Worm (Caenorhabditis elegans) whole organism, young adult: ENCODE data around the gene scrm-7.

ENCODE experiments used
- B0019.2 ChIP-seq: fragments of 200-800 bp; sonication (Bioruptor generic); conservative IDR thresholded peaks from 2 replicates; pipeline ENCODE4 v1.3.6; 2022; ENCODE audit warnings: missing genetic modification reagents, missing genetic modification characterization, missing compliant biosample characterization
- D2030.7 ChIP-seq: fragments of 200-800 bp; sonication (Bioruptor generic); IDR thresholded peaks from 2 replicates; pipeline ENCODE4 v1.3.6; 2022; ENCODE audit warnings: missing genetic modification reagents, missing genetic modification characterization, missing compliant biosample characterization
- F22D6.2 ChIP-seq: sonication (generic microtip); optimal IDR thresholded peaks from 2 replicates; lab custom pipeline; 2016; ENCODE audit warnings: mild to moderate bottlenecking, missing genetic modification characterization, missing compliant biosample characterization
- F33H1.4 ChIP-seq: fragments of 200-800 bp; sonication (Bioruptor generic); IDR thresholded peaks from 2 replicates; pipeline ENCODE4 v1.3.6; 2022; ENCODE audit warnings: missing genetic modification reagents, missing genetic modification characterization, missing compliant biosample characterization
- K11D2.4 ChIP-seq: fragments of 200-800 bp; sonication (Bioruptor generic); IDR thresholded peaks from 2 replicates; pipeline ENCODE4 v1.3.6; 2022; ENCODE audit warnings: missing genetic modification reagents, missing genetic modification characterization, missing compliant biosample characterization
- Y56A3A.18 ChIP-seq: fragments of 200-800 bp; sonication (Bioruptor generic); IDR thresholded peaks from 2 replicates; pipeline ENCODE4 v1.3.6; 2022; ENCODE audit warnings: missing genetic modification reagents, missing genetic modification characterization, missing compliant biosample characterization
- aptf-3 ChIP-seq: fragments of 200-800 bp; sonication (Bioruptor generic); IDR thresholded peaks from 2 replicates; pipeline ENCODE4 v1.3.6; 2022; ENCODE audit warnings: missing genetic modification characterization, missing compliant biosample characterization
- atf-7 ChIP-seq: sonication (generic microtip); optimal IDR thresholded peaks from 2 replicates; lab custom pipeline; 2017; ENCODE audit warnings: mild to moderate bottlenecking, missing genetic modification characterization, missing compliant biosample characterization
- ceh-100 ChIP-seq: fragments of 200-800 bp; sonication (Bioruptor generic); IDR thresholded peaks from 2 replicates; pipeline ENCODE4 v1.3.6; 2022; ENCODE audit warnings: missing genetic modification reagents, missing genetic modification characterization, missing compliant biosample characterization
- ceh-27 ChIP-seq: fragments of 200-800 bp; sonication (Bioruptor generic); optimal IDR thresholded peaks from 2 replicates; lab custom pipeline; 2018; ENCODE audit warnings: mild to moderate bottlenecking, missing genetic modification characterization, moderate library complexity, missing compliant biosample characterization
- ceh-40 ChIP-seq: fragments of 200-800 bp; sonication (Bioruptor generic); IDR thresholded peaks from 2 replicates; pipeline ENCODE4 v1.3.6; 2022; ENCODE audit warnings: missing genetic modification characterization, missing compliant biosample characterization
- ceh-79 ChIP-seq: sonication (generic microtip); optimal IDR thresholded peaks from 2 replicates; lab custom pipeline; 2017; ENCODE audit warnings: mild to moderate bottlenecking, missing genetic modification characterization, missing compliant biosample characterization
- die-1 ChIP-seq: sonication (generic microtip); optimal IDR thresholded peaks from 2 replicates; lab custom pipeline; 2016; ENCODE audit warnings: missing genotype, mild to moderate bottlenecking, missing genetic modification characterization, missing compliant biosample characterization
- efl-1 ChIP-seq: fragments of 150-350 bp; optimal IDR thresholded peaks from 2 replicates; lab custom pipeline; 2014; ENCODE audit warnings: missing biosample characterization, missing genetic modification reagents, missing genetic modification characterization
- egl-18 ChIP-seq: fragments of 200-800 bp; sonication (Bioruptor generic); IDR thresholded peaks from 2 replicates; pipeline ENCODE4 v1.3.6; 2022; ENCODE audit warnings: missing genetic modification reagents, missing genetic modification characterization, missing compliant biosample characterization
- egrh-3 ChIP-seq: fragments of 200-800 bp; sonication (Bioruptor generic); IDR thresholded peaks from 2 replicates; pipeline ENCODE4 v1.3.6; 2022; ENCODE audit warnings: missing genetic modification reagents, missing genetic modification characterization, missing compliant biosample characterization
- fkh-3 ChIP-seq: sonication (generic microtip); optimal IDR thresholded peaks from 2 replicates; lab custom pipeline; 2016; ENCODE audit warnings: mild to moderate bottlenecking, missing genetic modification characterization, missing compliant biosample characterization
- lin-26 ChIP-seq: fragments of 200-800 bp; sonication (Bioruptor generic); IDR thresholded peaks from 2 replicates; pipeline ENCODE4 v1.3.6; 2022; ENCODE audit warnings: missing genetic modification reagents, missing genetic modification characterization, missing compliant biosample characterization
- lir-1 ChIP-seq: fragments of 200-800 bp; sonication (Bioruptor generic); conservative IDR thresholded peaks from 2 replicates; pipeline ENCODE4 v1.3.6; 2022; ENCODE audit warnings: missing genetic modification reagents, missing genetic modification characterization, missing compliant biosample characterization
- mel-28 ChIP-seq: sonication (generic microtip); optimal IDR thresholded peaks from 2 replicates; lab custom pipeline; 2016; ENCODE audit warnings: borderline replicate concordance, mild to moderate bottlenecking, missing genetic modification characterization, missing compliant biosample characterization
- nhr-179 ChIP-seq: sonication (generic microtip); optimal IDR thresholded peaks from 2 replicates; lab custom pipeline; 2016; ENCODE audit warnings: mild to moderate bottlenecking, missing genetic modification characterization, missing compliant biosample characterization
- nhr-90 ChIP-seq: sonication (generic microtip); optimal IDR thresholded peaks from 2 replicates; lab custom pipeline; 2016; ENCODE audit warnings: missing genotype, mild to moderate bottlenecking, missing genetic modification characterization, missing compliant biosample characterization
- rcor-1 ChIP-seq: fragments of 200-800 bp; sonication (Bioruptor generic); IDR thresholded peaks from 2 replicates; pipeline ENCODE4 v1.3.6; 2022; ENCODE audit warnings: missing genetic modification reagents, missing genetic modification characterization, missing compliant biosample characterization
- rpc-1 ChIP-seq, 2 experiments: fragments of 150-350 bp in 1 of 2; sonication (generic microtip) in 1 of 2; optimal IDR thresholded peaks; 2 replicates each; lab custom pipeline; 2014 to 2018; ENCODE audit warnings: missing biosample characterization in 1 of 2, missing genetic modification characterization in 1 of 2, missing genetic modification reagents in 1 of 2, missing genotype in 1 of 2
- sdz-38 ChIP-seq: sonication (generic microtip); optimal IDR thresholded peaks from 2 replicates; lab custom pipeline; 2016; ENCODE audit warnings: missing genotype, missing genetic modification characterization, missing compliant biosample characterization
- sea-2 ChIP-seq: fragments of 200-800 bp; sonication (Bioruptor generic); IDR thresholded peaks from 2 replicates; pipeline ENCODE4 v1.3.6; 2022; ENCODE audit warnings: missing genetic modification characterization, missing compliant biosample characterization
- snpc-1.1 ChIP-seq: sonication (generic microtip); optimal IDR thresholded peaks from 2 replicates; lab custom pipeline; 2017; ENCODE audit warnings: missing genetic modification characterization, mild to moderate bottlenecking, missing compliant biosample characterization, antibody characterized with exemption, moderate library complexity, missing genotype, missing genetic modification reagents; ENCODE audit not compliant: insufficient read depth
- snpc-3.4 ChIP-seq: sonication (generic microtip); optimal IDR thresholded peaks from 2 replicates; lab custom pipeline; 2017; ENCODE audit warnings: missing genetic modification characterization, mild to moderate bottlenecking, missing compliant biosample characterization, antibody characterized with exemption, moderate library complexity, missing genotype, missing genetic modification reagents
- tlf-1 ChIP-seq: fragments of 200-800 bp; sonication (Bioruptor generic); optimal IDR thresholded peaks from 2 replicates; lab custom pipeline; 2018; ENCODE audit warnings: mild to moderate bottlenecking, missing genetic modification characterization, missing compliant biosample characterization
- zfh-2 ChIP-seq: fragments of 200-800 bp; sonication (Bioruptor generic); conservative IDR thresholded peaks from 2 replicates; pipeline ENCODE4 v1.3.6; 2022; ENCODE audit warnings: missing genetic modification reagents, missing genetic modification characterization, missing compliant biosample characterization
- ztf-22 ChIP-seq: fragments of 200-800 bp; sonication (Bioruptor generic); optimal IDR thresholded peaks from 2 replicates; lab custom pipeline; 2018; ENCODE audit warnings: mild to moderate bottlenecking, missing genetic modification characterization, moderate library complexity, missing compliant biosample characterization
- ztf-26 ChIP-seq: sonication (generic microtip); optimal IDR thresholded peaks from 2 replicates; lab custom pipeline; 2017; ENCODE audit warnings: missing genetic modification characterization, missing compliant biosample characterization

Gene scrm-7

DNA sequence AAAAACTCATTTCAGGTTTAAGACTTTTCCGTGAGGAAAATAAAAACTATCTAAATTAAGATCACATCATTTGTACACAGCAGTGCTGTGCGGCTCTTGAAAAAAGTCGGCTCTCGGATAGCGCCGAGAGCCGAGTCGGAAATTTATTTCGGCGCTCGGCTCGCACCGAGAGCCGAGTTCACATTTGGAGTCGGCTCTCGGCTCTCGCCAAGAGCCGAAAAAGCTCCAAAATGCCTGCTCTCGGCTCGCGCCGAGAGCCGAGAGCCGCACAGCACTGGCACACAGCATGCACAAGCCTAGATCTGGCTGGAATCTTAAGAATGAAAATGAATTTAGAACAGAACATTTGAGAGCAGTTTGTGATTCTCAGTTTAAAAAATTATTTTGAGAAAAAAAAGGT lies 32.6 kb downstream of the scrm-7 start:
- no peak for TF ChIP-seq aptf-3 (GFP tag; lab: Robert Waterston, UW)
- no peak for TF ChIP-seq sdz-38 (tag; lab: Kevin White, UChicago)
- no peak for TF ChIP-seq rpc-1 (optimal IDR thresholded peaks at IDR 0.05; lab: Kevin White, UChicago)
- TF ChIP-seq rpc-1 (tag; optimal IDR thresholded peaks at IDR 0.05; lab: Kevin White, UChicago), result no peak
- peak; percentile 70; the same call in 1 of the 2 replicates for TF ChIP-seq egrh-3 (GFP tag; lab: Robert Waterston, UW)
- TF ChIP-seq tlf-1 (GFP tag; lab: Kevin White, UChicago), result no peak
- TF ChIP-seq Y56A3A.18 (GFP tag; lab: Robert Waterston, UW), result no peak
- TF ChIP-seq efl-1 (GFP tag; lab: Kevin White, UChicago), result no peak
- peak; percentile 79; the same call in 1 of the 2 replicates for TF ChIP-seq zfh-2 (GFP tag; lab: Robert Waterston, UW)
- no peak for TF ChIP-seq atf-7 (tag; lab: Kevin White, UChicago)

DNA sequence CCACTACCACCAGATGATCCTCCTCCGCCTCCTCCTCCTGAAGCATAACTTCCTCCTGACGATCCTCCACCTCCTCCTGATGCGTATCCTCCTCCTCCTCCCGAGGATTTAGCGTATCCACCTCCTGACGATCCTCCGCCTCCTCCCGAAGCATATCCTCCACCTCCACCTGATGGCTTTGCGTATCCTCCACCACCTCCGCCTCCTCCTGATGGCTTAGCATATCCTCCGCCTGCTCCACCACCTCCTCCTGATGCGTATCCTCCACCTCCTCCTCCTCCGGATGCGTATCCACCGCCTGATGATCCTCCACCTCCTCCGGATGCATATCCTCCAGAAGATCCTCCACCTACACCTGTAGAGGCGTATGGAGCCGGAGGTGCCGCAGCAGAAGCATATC lies 34.7 kb downstream of the scrm-7 start:
- TF ChIP-seq ceh-27 (GFP tag; lab: Kevin White, UChicago) (no peak), F33H1.4 (GFP tag; lab: Robert Waterston, UW) (no peak), rpc-1 (optimal IDR thresholded peaks at IDR 0.05; lab: Kevin White, UChicago) (no peak), rpc-1 (tag; optimal IDR thresholded peaks at IDR 0.05; lab: Kevin White, UChicago) (no peak), die-1 (tag; lab: Kevin White, UChicago) (no peak), mel-28 (tag; lab: Kevin White, UChicago) (no peak), snpc-1.1 (no peak), nhr-179 (tag; lab: Kevin White, UChicago) (no peak), lin-26 (GFP tag; lab: Robert Waterston, UW) (0 out of 2 replicates have a peak, but pooled peaks have one; percentile 14), K11D2.4 (no peak), fkh-3 (tag; lab: Kevin White, UChicago) (no peak), zfh-2 (GFP tag; lab: Robert Waterston, UW) (peak; percentile 85), F22D6.2 (tag; lab: Kevin White, UChicago) (no peak), B0019.2 (GFP tag; lab: Robert Waterston, UW) (no peak), D2030.7 (GFP tag; lab: Robert Waterston, UW) (no peak), Y56A3A.18 (GFP tag; lab: Robert Waterston, UW) (no peak), egrh-3 (GFP tag; lab: Robert Waterston, UW) (peak; percentile 69)
- TF ChIP-seq, all 124 proteins: peak for 3

DNA sequence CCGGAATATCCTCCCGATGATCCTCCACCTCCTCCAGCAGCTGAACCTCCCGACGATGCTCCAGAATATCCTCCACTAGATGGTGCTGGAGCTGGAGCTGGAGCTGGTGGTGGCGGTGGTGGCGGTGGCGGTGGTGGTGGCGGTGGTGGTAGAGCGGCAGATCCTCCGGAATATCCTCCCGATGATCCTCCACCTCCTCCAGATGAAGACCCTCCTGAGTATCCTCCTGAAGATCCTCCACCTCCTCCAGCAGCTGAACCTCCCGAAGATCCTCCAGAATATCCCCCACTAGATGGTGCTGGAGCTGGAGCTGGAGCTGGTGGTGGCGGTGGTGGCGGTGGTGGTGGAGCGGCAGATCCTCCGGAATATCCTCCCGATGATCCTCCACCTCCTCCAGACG lies 36.1 kb downstream of the scrm-7 start:
- peak; percentile 74; the same call in 1 of the 2 replicates for TF ChIP-seq egrh-3 (GFP tag; lab: Robert Waterston, UW)

DNA sequence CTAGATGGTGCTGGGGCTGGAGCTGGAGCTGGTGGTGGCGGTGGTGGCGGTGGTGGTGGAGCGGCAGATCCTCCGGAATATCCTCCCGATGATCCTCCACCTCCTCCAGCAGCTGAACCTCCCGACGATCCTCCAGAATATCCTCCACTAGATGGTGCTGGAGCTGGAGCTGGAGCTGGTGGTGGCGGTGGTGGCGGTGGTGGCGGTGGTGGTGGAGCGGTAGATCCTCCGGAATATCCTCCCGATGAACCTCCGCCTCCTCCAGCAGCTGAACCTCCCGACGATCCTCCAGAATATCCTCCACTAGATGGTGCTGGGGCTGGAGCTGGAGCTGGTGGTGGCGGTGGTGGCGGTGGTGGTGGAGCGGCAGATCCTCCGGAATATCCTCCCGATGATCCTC lies 36.6 kb downstream of the scrm-7 start:
- peak; percentile 78; the same call in 1 of the 2 replicates for TF ChIP-seq egrh-3 (GFP tag; lab: Robert Waterston, UW)

DNA sequence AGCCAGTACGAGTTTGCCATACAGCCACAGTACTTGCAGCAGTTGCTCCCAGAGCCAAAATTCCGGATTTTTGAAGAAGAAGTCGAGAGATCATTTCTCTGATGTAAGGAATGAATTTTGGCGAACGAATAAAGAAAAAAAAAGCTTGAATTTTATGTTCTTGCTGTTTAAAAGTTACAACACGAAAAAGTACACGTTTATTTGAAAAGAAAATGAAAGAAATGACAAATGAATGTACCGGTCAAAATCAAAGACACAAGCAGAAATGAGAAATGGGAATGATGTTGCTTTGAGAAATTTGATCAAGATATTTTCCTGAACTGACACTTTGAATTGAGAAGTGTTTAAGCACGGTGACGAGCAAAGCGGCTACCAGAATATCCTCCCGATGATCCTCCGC lies 38.3 kb downstream of the scrm-7 start, which contains the start of gene Y50E8A.6:
Y50E8A.6 (minus strand) TSS at position 101 of the 400 bp plus-strand sequence.
- no peak for TF ChIP-seq sdz-38 (tag; lab: Kevin White, UChicago)
- TF ChIP-seq nhr-90 (tag; lab: Kevin White, UChicago), result no peak
- no peak for TF ChIP-seq snpc-3.4 (tag; lab: Kevin White, UChicago)
- TF ChIP-seq sea-2, result no peak
- no peak for TF ChIP-seq ceh-79 (tag; lab: Kevin White, UChicago)
- no peak for TF ChIP-seq ceh-40
- TF ChIP-seq ztf-22 (GFP tag; lab: Kevin White, UChicago), result no peak
- TF ChIP-seq rcor-1 (GFP tag; lab: Robert Waterston, UW), result no peak
- no peak for TF ChIP-seq snpc-1.1
- no peak for TF ChIP-seq ztf-26
- TF ChIP-seq egl-18 (GFP tag; lab: Robert Waterston, UW), result no peak
- no peak for TF ChIP-seq Y56A3A.18 (GFP tag; lab: Robert Waterston, UW)
- no peak for TF ChIP-seq lir-1 (GFP tag; lab: Robert Waterston, UW)
- TF ChIP-seq ceh-100, result no peak
- TF ChIP-seq, all 124 proteins: peak for 0
